Fruit fly (Drosophila melanogaster): ENCODE measurements around the gene CG2129.

Gene CG2129

DNA sequence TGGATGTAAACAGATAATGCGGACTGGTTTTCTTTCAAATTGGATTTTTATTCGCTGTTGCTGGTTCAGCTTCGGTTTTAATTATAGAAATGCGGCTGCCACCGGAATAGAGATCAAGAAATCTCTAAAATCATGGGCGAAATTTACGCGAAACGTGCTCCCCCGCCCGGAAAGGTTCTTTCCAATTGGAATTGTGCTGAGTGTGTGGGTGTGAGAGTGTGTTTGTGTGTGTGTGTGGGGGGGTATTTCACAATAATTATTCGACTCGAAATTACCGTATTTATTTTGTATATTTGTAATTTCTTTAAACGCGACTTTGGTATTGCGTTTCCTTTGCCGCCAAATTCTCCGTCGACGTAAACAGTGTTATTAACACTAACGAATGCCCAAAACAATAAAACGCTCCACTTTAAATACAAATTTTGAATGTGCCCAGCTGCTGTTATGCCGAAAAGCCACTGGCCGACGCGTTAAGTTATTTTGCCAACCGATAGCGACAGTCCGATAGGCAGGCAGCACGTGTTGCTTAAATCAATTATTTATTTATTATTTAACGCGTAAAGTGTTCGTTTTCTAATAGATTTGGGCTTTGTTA, 29.8 kb upstream of the CG2129 start, which contains the start of gene Gclc:
TSS of gene Gclc (minus strand) at position 431 of the 595 bp plus-strand sequence.
- peak; percentile 23 for TF ChIP-seq Pif1A (GFP tag; optimal IDR thresholded peaks at IDR 0.05)
- TF ChIP-seq Pif1B (GFP tag; optimal IDR thresholded peaks at IDR 0.05): peak; percentile 0
- TF ChIP-seq CG10348 (GFP tag; IDR thresholded peaks at IDR 0.05): no peak

DNA sequence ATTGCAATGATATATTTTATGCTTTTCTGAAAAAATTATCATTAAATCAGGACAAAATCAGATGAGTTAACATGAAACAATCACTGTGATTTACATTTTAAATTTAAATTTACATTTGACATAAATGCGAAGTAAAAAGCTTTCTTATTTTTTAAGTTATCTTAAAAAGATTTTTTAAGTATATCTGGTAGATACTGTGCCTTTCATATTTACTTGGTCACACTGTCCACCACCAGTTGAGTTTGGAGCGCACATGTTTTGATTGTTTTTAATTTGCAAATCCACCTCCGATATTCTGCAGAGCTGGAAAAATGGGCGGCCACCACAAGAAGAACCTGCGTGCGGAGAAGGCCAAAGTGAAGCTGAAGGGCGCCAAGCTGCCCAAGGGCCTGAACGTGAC, 28.8 kb upstream of the CG2129 start, which contains the start of gene CG1575:
TSS of gene CG1575 (plus strand) at position 200 of the 400 bp plus-strand sequence.
- no peak for TF ChIP-seq CG32121 (GFP tag; IDR thresholded peaks at IDR 0.05)

DNA sequence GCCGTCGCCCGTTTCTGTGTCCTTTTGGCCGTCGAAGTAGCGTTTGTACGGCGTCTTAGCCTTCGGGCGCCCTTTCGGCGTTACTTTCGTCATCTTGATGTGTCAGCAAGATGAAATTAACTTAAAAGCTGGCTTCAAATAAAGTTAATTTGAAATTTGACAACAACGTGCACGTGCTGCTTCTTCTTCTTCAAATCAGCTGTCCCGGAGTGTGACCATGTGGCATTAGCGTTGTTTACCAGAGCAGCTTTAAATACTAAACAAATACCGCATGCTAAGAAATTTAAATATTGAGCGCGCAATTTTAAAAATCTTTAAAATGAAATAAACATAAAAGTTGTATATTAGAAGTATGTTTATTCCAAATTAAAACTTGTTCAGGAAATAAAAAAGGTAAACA, 24.7 kb upstream of the CG2129 start, which contains the start of gene CG2260:
TSS of gene CG2260 (minus strand) at position 209 of the 400 bp plus-strand sequence.
- TF ChIP-seq Snoo (tag; optimal IDR thresholded peaks at IDR 0.05) (no peak), CG17806 (tag; optimal IDR thresholded peaks at IDR 0.05) (no peak), EcR (GFP tag; optimal IDR thresholded peaks at IDR 0.05) (no peak), D1 (tag; optimal IDR thresholded peaks at IDR 0.05) (no peak)

DNA sequence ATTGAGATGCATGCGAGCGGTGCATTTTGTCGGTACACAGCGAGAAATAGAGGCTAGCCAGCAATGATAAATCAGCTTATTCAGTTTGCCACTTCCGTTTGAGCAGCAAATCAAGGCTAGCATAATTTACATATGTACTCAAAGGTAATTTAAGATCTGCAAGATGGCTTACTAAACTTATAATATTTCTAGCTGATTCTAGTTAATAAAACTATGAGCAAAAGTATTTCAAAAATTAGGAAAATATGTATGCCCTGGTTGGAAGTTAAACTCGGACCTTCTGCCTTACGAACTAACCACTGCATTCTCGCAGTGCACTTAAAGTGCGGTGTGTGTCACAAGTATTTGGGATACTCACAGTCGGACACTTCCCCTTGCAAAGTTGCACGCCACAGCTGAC, 22.8 kb upstream of the CG2129 start:
- TF ChIP-seq CG17806 (tag; optimal IDR thresholded peaks at IDR 0.05) (peak; percentile 33), CG14655 (GFP tag; optimal IDR thresholded peaks at IDR 0.05) (peak; percentile 66), CG34367 (tag; optimal IDR thresholded peaks at IDR 0.05) (peak; percentile 21), Ets98B (GFP tag; IDR thresholded peaks at IDR 0.05) (0 out of 2 replicates have a peak, but pooled peaks have one; percentile 40), CG4496 (GFP tag; IDR thresholded peaks at IDR 0.05) (peak; percentile 60; the same call in 1 of the 3 replicates), Pif1A (GFP tag; optimal IDR thresholded peaks at IDR 0.05) (peak; percentile 38), fd96Ca (GFP tag; IDR thresholded peaks at IDR 0.05) (peak; percentile 57; the same call in 2 of the 3 replicates), CG9948 (tag; optimal IDR thresholded peaks at IDR 0.05) (peak; percentile 38), Snoo (tag; optimal IDR thresholded peaks at IDR 0.05) (no peak), Pif1B (GFP tag; optimal IDR thresholded peaks at IDR 0.05) (peak; percentile 49), CG15710 (tag; optimal IDR thresholded peaks at IDR 0.05) (peak; percentile 38), CG12605 (GFP tag; IDR thresholded peaks at IDR 0.05) (peak; percentile 18), CG8159 (tag; optimal IDR thresholded peaks at IDR 0.05) (peak; percentile 50), gl (tag; optimal IDR thresholded peaks at IDR 0.05) (no peak), rn (GFP tag; IDR thresholded peaks at IDR 0.05) (no peak), CG8301 (tag; optimal IDR thresholded peaks at IDR 0.05) (peak; percentile 65), CG32121 (GFP tag; IDR thresholded peaks at IDR 0.05) (peak; percentile 62), D1 (tag; optimal IDR thresholded peaks at IDR 0.05) (no peak)

DNA sequence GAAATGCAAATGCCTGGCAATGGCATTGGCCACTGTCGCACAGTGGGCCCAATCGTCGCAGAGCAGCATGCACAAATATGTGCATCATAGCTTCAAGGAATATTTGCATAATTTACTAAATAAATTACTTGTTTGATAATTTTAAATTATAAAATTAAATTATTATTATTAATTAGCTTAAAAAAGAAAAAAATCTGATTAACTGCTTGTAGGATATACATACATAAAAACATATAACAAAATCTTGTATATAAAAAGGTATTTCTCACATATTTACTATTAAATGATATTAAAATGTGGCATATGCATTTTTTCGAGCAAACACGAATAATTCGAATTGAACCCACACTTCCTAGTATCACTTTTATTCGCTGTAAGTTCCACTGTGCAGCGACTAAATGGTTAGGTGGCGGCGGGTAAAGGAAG, 20.4 kb upstream of the CG2129 start:
- TF ChIP-seq Ets98B (GFP tag; IDR thresholded peaks at IDR 0.05) (0 out of 2 replicates have a peak, but pooled peaks have one; percentile 13), Pif1A (GFP tag; optimal IDR thresholded peaks at IDR 0.05) (no peak), CG9948 (tag; optimal IDR thresholded peaks at IDR 0.05) (no peak), gl (tag; optimal IDR thresholded peaks at IDR 0.05) (no peak), Pif1B (GFP tag; optimal IDR thresholded peaks at IDR 0.05) (no peak), CG14655 (GFP tag; optimal IDR thresholded peaks at IDR 0.05) (peak; percentile 45), CG8301 (tag; optimal IDR thresholded peaks at IDR 0.05) (peak; percentile 8), CG32121 (GFP tag; IDR thresholded peaks at IDR 0.05) (peak; percentile 24; the same call in 1 of the 2 replicates), CG13204 (GFP tag; optimal IDR thresholded peaks at IDR 0.05) (no peak), EcR (GFP tag; optimal IDR thresholded peaks at IDR 0.05) (no peak), CG17806 (tag; optimal IDR thresholded peaks at IDR 0.05) (no peak), CG15710 (tag; optimal IDR thresholded peaks at IDR 0.05) (no peak), rn (GFP tag; IDR thresholded peaks at IDR 0.05) (0 out of 2 replicates have a peak, but pooled peaks have one; percentile 15), CG10348 (GFP tag; IDR thresholded peaks at IDR 0.05) (no peak), CG4496 (GFP tag; IDR thresholded peaks at IDR 0.05) (0 out of 3 replicates have a peak, but pooled peaks have one; percentile 37), fd96Ca (GFP tag; IDR thresholded peaks at IDR 0.05) (no peak), CG34367 (tag; optimal IDR thresholded peaks at IDR 0.05) (no peak), CG12605 (GFP tag; IDR thresholded peaks at IDR 0.05) (no peak), CG8159 (tag; optimal IDR thresholded peaks at IDR 0.05) (no peak), Snoo (tag; optimal IDR thresholded peaks at IDR 0.05) (no peak), D1 (tag; optimal IDR thresholded peaks at IDR 0.05) (no peak)

- peak; percentile 28 for TF ChIP-seq CG8301 (tag; optimal IDR thresholded peaks at IDR 0.05)
- TF ChIP-seq CG9948 (tag; optimal IDR thresholded peaks at IDR 0.05): no peak
- no peak for TF ChIP-seq CG13204 (GFP tag; optimal IDR thresholded peaks at IDR 0.05)
- peak; percentile 42; the same call in 1 of the 3 replicates for TF ChIP-seq fd96Ca (GFP tag; IDR thresholded peaks at IDR 0.05)
- TF ChIP-seq Ets98B (GFP tag; IDR thresholded peaks at IDR 0.05): peak; percentile 30
Observed at dm6 chrX:8126149-8126548, 19.5 kb upstream of the CG2129 start.

DNA sequence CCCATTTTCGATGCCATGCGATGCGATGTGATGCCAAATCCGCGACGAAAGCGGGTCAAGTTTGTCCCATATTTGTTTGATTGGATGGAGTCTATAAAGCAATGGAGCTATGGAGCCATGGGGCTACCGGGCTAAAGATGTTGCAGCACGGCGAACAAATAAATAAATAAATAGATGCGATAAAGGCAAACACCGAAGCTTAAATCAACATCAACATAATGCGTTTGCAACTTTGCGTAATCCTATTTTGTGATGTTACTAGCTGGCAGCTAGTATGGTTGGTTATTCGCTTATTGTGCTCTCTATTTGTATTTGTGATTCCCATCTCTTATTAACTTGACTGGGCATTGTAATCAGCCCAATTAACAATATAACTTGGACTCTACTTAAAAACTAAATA, 17.5 kb upstream of the CG2129 start:
- TF ChIP-seq D1 (tag; optimal IDR thresholded peaks at IDR 0.05) (no peak), CG4496 (GFP tag; IDR thresholded peaks at IDR 0.05) (no peak), CG15710 (tag; optimal IDR thresholded peaks at IDR 0.05) (no peak), CG17806 (tag; optimal IDR thresholded peaks at IDR 0.05) (no peak), CG10348 (GFP tag; IDR thresholded peaks at IDR 0.05) (no peak)

All from whole organism, pupa.